Worm (Caenorhabditis elegans): ENCODE data around the gene lido-14.

lido-14 gene

DNA sequence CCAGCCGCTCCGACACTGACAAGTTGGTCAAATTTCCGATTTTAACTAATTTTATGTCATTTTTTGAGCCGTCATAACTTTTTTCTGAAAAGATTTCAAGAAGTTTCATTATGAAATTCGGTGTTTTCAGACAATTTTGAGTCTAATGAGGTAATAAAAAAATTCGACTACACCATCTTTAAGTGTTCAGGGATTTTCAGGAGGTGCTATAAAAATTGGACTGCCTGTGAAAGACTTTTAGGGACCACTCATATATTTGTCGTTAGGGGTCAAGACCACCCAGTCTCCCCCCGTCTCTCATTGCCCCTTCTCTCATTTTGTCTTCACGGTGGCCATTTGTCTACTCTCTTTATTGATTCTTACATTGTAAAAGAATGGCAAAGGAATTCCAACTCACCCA is 15.8 kb downstream of the lido-14 start, which contains the start of gene bath-10:
bath-10 (plus strand) TSS at position 301 of the 400 bp plus-strand sequence.
- TF ChIP-seq mls-2 (tag; optimal IDR thresholded peaks at IDR 0.05) (no peak), nhr-2 (tag; optimal IDR thresholded peaks at IDR 0.05) (peak; percentile 22), cnd-1 (tag; optimal IDR thresholded peaks at IDR 0.05) (no peak)

DNA sequence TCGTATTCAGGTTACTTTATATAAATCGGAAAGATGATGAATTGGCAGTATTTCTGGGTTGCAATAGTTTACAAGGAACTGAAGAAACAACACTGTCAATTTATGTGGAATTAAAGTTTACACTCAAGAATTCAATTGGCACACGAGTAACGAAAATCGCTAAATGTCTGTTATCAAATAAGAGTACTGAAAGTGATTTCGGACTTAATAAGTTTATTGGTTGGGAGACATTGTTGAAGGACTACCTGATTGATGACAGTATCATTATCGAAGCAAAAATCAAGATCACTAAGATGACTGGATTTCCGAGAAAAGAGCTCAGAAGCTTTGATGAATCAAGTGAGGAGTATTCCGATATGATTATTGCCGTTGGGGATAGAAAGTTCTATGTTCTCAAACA is 16.4 kb downstream of the lido-14 start:
- TF ChIP-seq ham-2 (GFP tag; optimal IDR thresholded peaks at IDR 0.05) = no peak
- TF ChIP-seq M03D4.4 (tag; optimal IDR thresholded peaks at IDR 0.05) = no peak
- no peak for TF ChIP-seq snpc-4 (tag; optimal IDR thresholded peaks at IDR 0.05)
- no peak for TF ChIP-seq mls-2 (tag; optimal IDR thresholded peaks at IDR 0.05)
- no peak for TF ChIP-seq ztf-11 (tag; optimal IDR thresholded peaks at IDR 0.05)
- no peak for TF ChIP-seq elt-1 (tag; optimal IDR thresholded peaks at IDR 0.05; ENCODE audit: borderline replicate concordance, insufficient read depth)
- TF ChIP-seq nhr-76 (tag; optimal IDR thresholded peaks at IDR 0.05) = no peak
- no peak for TF ChIP-seq flh-1 (GFP tag; optimal IDR thresholded peaks at IDR 0.05)
- TF ChIP-seq unc-62 (GFP tag; optimal IDR thresholded peaks at IDR 0.05) = no peak

ce11 chrII:3376789-3377188 is 17.9 kb downstream of the lido-14 start, which contains the start of gene bath-9:
Gene bath-9, plus strand, starts transcription at chrII:3377089.
- TF ChIP-seq sem-2 (GFP tag; optimal IDR thresholded peaks at IDR 0.05) (no peak), nhr-2 (tag; optimal IDR thresholded peaks at IDR 0.05) (peak; percentile 8), zip-8 (tag; optimal IDR thresholded peaks at IDR 0.05) (no peak)

- TF ChIP-seq ces-1 (GFP tag; optimal IDR thresholded peaks at IDR 0.05) (no peak), hlh-1 (tag; optimal IDR thresholded peaks at IDR 0.05) (no peak), ham-2 (GFP tag; optimal IDR thresholded peaks at IDR 0.05) (no peak), nhr-2 (tag; optimal IDR thresholded peaks at IDR 0.05) (no peak), sptf-1 (tag; optimal IDR thresholded peaks at IDR 0.05) (no peak), ceh-83 (GFP tag; optimal IDR thresholded peaks at IDR 0.05) (no peak)
These were observed 19.3 kb downstream of the lido-14 start, which contains the start of gene Y49F6C.2 for ce11 chrII:3378275-3378674. Gene Y49F6C.2, plus strand, starts transcription at chrII:3378575.

ce11 chrII:3381510-3381909 is 22.6 kb downstream of the lido-14 start, which contains the start of gene T06D4.1:
Gene T06D4.1, plus strand, starts transcription at chrII:3381830.
- no peak for TF ChIP-seq cnd-1 (tag; optimal IDR thresholded peaks at IDR 0.05)
- no peak for TF ChIP-seq mep-1 (tag; optimal IDR thresholded peaks at IDR 0.05)
- TF ChIP-seq lin-13 (tag; optimal IDR thresholded peaks at IDR 0.05) = no peak
- TF ChIP-seq nhr-76 (tag; optimal IDR thresholded peaks at IDR 0.05) = no peak
- no peak for TF ChIP-seq nhr-237 (tag; optimal IDR thresholded peaks at IDR 0.05)

DNA sequence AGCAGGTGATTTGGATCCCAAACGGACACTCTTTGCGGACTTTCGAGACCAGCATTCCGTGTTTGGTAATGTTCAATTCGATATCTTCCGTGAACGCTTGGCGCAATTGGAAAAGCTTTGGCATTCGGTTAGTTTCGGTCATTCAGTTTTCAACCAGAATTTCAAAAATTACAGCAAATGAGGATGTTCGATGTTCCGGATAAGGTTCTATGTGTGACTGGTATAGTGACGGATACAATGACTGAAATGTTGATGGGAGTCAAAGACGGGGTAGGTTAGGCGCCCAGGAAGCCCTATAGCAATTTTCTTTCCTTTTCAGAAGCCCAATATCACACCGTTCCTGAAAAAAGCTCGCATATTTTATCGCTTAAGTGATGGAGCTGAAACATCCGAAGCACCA is 24.2 kb downstream of the lido-14 start:
- TF ChIP-seq lin-13 (tag; optimal IDR thresholded peaks at IDR 0.05) (no peak), blmp-1 (tag; optimal IDR thresholded peaks at IDR 0.05) (no peak), nhr-2 (tag; optimal IDR thresholded peaks at IDR 0.05) (no peak), mep-1 (tag; optimal IDR thresholded peaks at IDR 0.05) (no peak), bed-3 (GFP tag; optimal IDR thresholded peaks at IDR 0.05) (no peak), unc-62 (GFP tag; optimal IDR thresholded peaks at IDR 0.05) (no peak), ceh-43 (GFP tag; optimal IDR thresholded peaks at IDR 0.05) (no peak), sptf-1 (tag; optimal IDR thresholded peaks at IDR 0.05) (no peak), lsy-2 (tag; optimal IDR thresholded peaks at IDR 0.05) (no peak), mab-5 (tag; optimal IDR thresholded peaks at IDR 0.05) (no peak), pha-4 (tag; optimal IDR thresholded peaks at IDR 0.05) (no peak)

DNA sequence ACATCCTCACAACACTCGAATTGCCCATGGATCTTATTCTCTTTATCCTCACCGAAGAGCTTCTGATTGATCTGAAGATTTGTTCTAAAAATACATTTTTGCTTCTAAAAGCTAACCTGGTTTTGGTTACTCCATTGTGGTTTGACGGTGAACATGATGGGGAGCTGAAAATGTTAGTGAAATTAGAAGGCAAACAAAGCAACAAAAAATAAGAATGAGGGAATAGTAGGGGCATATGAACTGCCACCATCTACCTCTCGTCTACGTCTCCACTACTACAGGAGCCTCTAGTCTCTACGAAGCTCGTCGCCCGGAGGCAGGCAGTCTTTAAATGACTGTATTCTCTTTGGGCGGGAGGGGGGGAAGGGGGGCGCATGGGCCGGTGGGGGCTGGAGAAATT is 26.8 kb downstream of the lido-14 start, which contains the start of gene T06D4.2:
T06D4.2 (minus strand) TSS at position 170 of the 400 bp plus-strand sequence.
- TF ChIP-seq unc-120 (tag; optimal IDR thresholded peaks at IDR 0.05; ENCODE audit: poor library complexity, severe bottlenecking) (no peak), ceh-43 (GFP tag; optimal IDR thresholded peaks at IDR 0.05) (no peak), drap-1 (GFP tag; optimal IDR thresholded peaks at IDR 0.05) (no peak), mls-2 (tag; optimal IDR thresholded peaks at IDR 0.05) (no peak), tbx-8 (GFP tag; optimal IDR thresholded peaks at IDR 0.05) (no peak), mep-1 (tag; optimal IDR thresholded peaks at IDR 0.05) (no peak), sem-2 (GFP tag; optimal IDR thresholded peaks at IDR 0.05) (no peak), unc-39 (tag; optimal IDR thresholded peaks at IDR 0.05) (no peak), hlh-1 (tag; optimal IDR thresholded peaks at IDR 0.05) (no peak), blmp-1 (tag; optimal IDR thresholded peaks at IDR 0.05) (no peak), nhr-76 (tag; optimal IDR thresholded peaks at IDR 0.05) (no peak), elt-1 (tag; optimal IDR thresholded peaks at IDR 0.05; ENCODE audit: borderline replicate concordance, insufficient read depth) (no peak)

Measured in whole organism, mixed stage, embryonic.